Worm (Caenorhabditis elegans) whole organism, L3 larva: ENCODE measurements around the gene C09G5.7.

ENCODE experiments used
- ZK546.5 ChIP-seq: sonication (generic microtip); optimal IDR thresholded peaks from 2 replicates; lab custom pipeline; 2017; ENCODE audit warnings: missing biosample characterization, missing genetic modification characterization
- aly-2 ChIP-seq: fragments of 150-350 bp; optimal IDR thresholded peaks from 2 replicates; lab custom pipeline; 2014; ENCODE audit warnings: missing biosample characterization, missing genetic modification characterization
- ama-1 ChIP-seq: fragments of 150-350 bp; optimal IDR thresholded peaks from 2 replicates; lab custom pipeline; 2018
- lin-15B ChIP-seq: fragments of 150-350 bp; optimal IDR thresholded peaks from 2 replicates; lab custom pipeline; 2014; ENCODE audit warnings: missing biosample characterization, missing genetic modification characterization
- nhr-11 ChIP-seq: fragments of 150-350 bp; optimal IDR thresholded peaks from 2 replicates; lab custom pipeline; 2014; ENCODE audit warnings: missing biosample characterization, missing genetic modification characterization
- nhr-12 ChIP-seq: fragments of 150-350 bp; optimal IDR thresholded peaks from 2 replicates; lab custom pipeline; 2014; ENCODE audit warnings: missing biosample characterization, missing genetic modification characterization
- pha-4 ChIP-seq: fragments of 150-350 bp; optimal IDR thresholded peaks from 2 replicates; lab custom pipeline; 2014; ENCODE audit warnings: missing biosample characterization, missing genetic modification reagents, missing genetic modification characterization
- skn-1 ChIP-seq: fragments of 150-350 bp; optimal IDR thresholded peaks from 2 replicates; lab custom pipeline; 2014; ENCODE audit warnings: missing biosample characterization, missing genetic modification characterization
- snpc-4 ChIP-seq: fragments of 150-350 bp; optimal IDR thresholded peaks from 2 replicates; lab custom pipeline; 2014; ENCODE audit warnings: missing biosample characterization, missing genetic modification characterization
- tbx-2 ChIP-seq: sonication (generic microtip); optimal IDR thresholded peaks from 2 replicates; lab custom pipeline; 2016; ENCODE audit warnings: mild to moderate bottlenecking, missing genetic modification characterization, missing compliant biosample characterization
- unc-39 ChIP-seq: sonication (generic microtip); optimal IDR thresholded peaks from 4 replicates; lab custom pipeline; 2017; ENCODE audit warnings: missing biosample characterization, missing genetic modification characterization
- zag-1 ChIP-seq: fragments of 150-350 bp; optimal IDR thresholded peaks from 2 replicates; lab custom pipeline; 2014; ENCODE audit warnings: missing biosample characterization, missing genetic modification characterization

DNA sequence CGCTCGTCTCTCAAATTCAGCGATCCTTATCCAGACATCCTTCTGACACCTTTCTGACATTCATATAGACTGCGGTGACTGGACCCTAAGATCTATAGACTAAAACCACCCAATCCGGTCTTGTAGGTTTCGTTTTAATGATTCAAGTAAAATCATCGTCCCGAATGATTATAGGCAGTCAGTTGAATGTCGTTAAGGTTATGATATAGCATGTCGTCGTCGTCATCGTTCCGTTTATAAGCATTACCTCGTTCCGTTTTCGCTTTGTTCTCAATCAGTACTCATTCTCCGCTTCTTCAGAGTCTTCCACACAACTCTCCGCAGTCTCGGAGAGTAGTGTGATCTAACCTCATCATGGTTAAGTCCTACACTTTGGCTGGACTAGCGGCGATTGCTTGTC lies 6.0 kb upstream of the C09G5.7 start, which contains the start of gene bli-1:
- TF ChIP-seq skn-1 (tag; lab: Kevin White, UChicago) (no peak), nhr-12 (no peak), aly-2 (tag; lab: Kevin White, UChicago) (no peak), ama-1 (lab: Kevin White, UChicago) (no peak), lin-15B (tag; lab: Kevin White, UChicago) (no peak), unc-39 (no peak), ZK546.5 (tag; lab: Kevin White, UChicago) (no peak), snpc-4 (tag; lab: Kevin White, UChicago) (no peak), zag-1 (no peak), tbx-2 (no peak), nhr-11 (no peak), pha-4 (no peak)
